Fruit fly (Drosophila melanogaster): Measurements from ENCODE around the gene dhd.

dm6 chrX:5323636-5324035 is 11.7 kb downstream of the dhd start, which contains the start of gene Mcm3:
- TF ChIP-seq CG14655 (GFP tag; optimal IDR thresholded peaks at IDR 0.05) (no peak), EcR (GFP tag; optimal IDR thresholded peaks at IDR 0.05) (no peak), CG15710 (tag; optimal IDR thresholded peaks at IDR 0.05) (no peak), CG17806 (tag; optimal IDR thresholded peaks at IDR 0.05) (no peak), CG13204 (GFP tag; optimal IDR thresholded peaks at IDR 0.05) (no peak), gl (tag; optimal IDR thresholded peaks at IDR 0.05) (no peak)
